Worm (Caenorhabditis elegans): Measurements from ENCODE around the gene srw-66.

ce11 chrII:1236003-1236402, 35.7 kb downstream of the srw-66 start:
- TF ChIP-seq F10B5.3 (tag; optimal IDR thresholded peaks at IDR 0.05) (no peak), aly-2 (tag; optimal IDR thresholded peaks at IDR 0.05) (no peak), aha-1 (tag) (no peak), daf-16 (GFP tag; optimal IDR thresholded peaks at IDR 0.05) (no peak), daf-16 (tag; optimal IDR thresholded peaks at IDR 0.05) (no peak), ZK546.5 (tag; optimal IDR thresholded peaks at IDR 0.05) (no peak), ama-1 (optimal IDR thresholded peaks at IDR 0.05) (no peak), daf-19 (GFP tag; conservative IDR thresholded peaks at IDR 0.05) (no peak)
